Fruit fly (Drosophila melanogaster): ENCODE results near the gene dsb.

Gene dsb

dm6 chr3L:1910107-1910506 is at the start of gene dsb:
dsb (minus strand) TSS chr3L:1910197.
- TF ChIP-seq Clk (GFP tag; optimal IDR thresholded peaks at IDR 0.05): no peak
- no peak for TF ChIP-seq CG1620 (GFP tag; optimal IDR thresholded peaks at IDR 0.05)
- TF ChIP-seq ovo (GFP tag; optimal IDR thresholded peaks at IDR 0.05): no peak
- TF ChIP-seq CG7101 (tag; optimal IDR thresholded peaks at IDR 0.05): no peak
- no peak for TF ChIP-seq Mnt (GFP tag; optimal IDR thresholded peaks at IDR 0.05)
- TF ChIP-seq Crg-1 (GFP tag; optimal IDR thresholded peaks at IDR 0.05): no peak
- no peak for TF ChIP-seq toe (GFP tag; optimal IDR thresholded peaks at IDR 0.05)
- no peak for TF ChIP-seq CG33017 (tag; optimal IDR thresholded peaks at IDR 0.05)
- TF ChIP-seq bab1 (GFP tag; optimal IDR thresholded peaks at IDR 0.05): no peak
- TF ChIP-seq Hr96 (GFP tag; optimal IDR thresholded peaks at IDR 0.05): no peak
- TF ChIP-seq pad (GFP tag; optimal IDR thresholded peaks at IDR 0.05): no peak
- no peak for TF ChIP-seq kay (GFP tag; ENCODE audit: borderline replicate concordance)
- no peak for TF ChIP-seq CG11617 (GFP tag; optimal IDR thresholded peaks at IDR 0.05)

dm6 chr3L:1947463-1948126 is 37.6 kb upstream of the dsb start, which contains the start of the genes mu2 and Cnb:
mu2 (minus strand) TSS chr3L:1947475.
Cnb (plus strand) TSS chr3L:1947565.
- peak; percentile 37 for TF ChIP-seq Mnt (GFP tag; optimal IDR thresholded peaks at IDR 0.05)
- TF ChIP-seq Hr96 (GFP tag; optimal IDR thresholded peaks at IDR 0.05): peak; percentile 57
- peak; percentile 2 for TF ChIP-seq CG7101 (tag; optimal IDR thresholded peaks at IDR 0.05)
- no peak for TF ChIP-seq kay (GFP tag; ENCODE audit: borderline replicate concordance)
- no peak for TF ChIP-seq Crg-1 (GFP tag; optimal IDR thresholded peaks at IDR 0.05)
- no peak for TF ChIP-seq ovo (GFP tag; optimal IDR thresholded peaks at IDR 0.05)
- TF ChIP-seq CG11617 (GFP tag; optimal IDR thresholded peaks at IDR 0.05): peak; percentile 16
- peak; percentile 32 for TF ChIP-seq bab1 (GFP tag; optimal IDR thresholded peaks at IDR 0.05)
- TF ChIP-seq toe (GFP tag; optimal IDR thresholded peaks at IDR 0.05): peak; percentile 71
- no peak for TF ChIP-seq cic (GFP tag; optimal IDR thresholded peaks at IDR 0.05)
- no peak for TF ChIP-seq pad (GFP tag; optimal IDR thresholded peaks at IDR 0.05)
- no peak for TF ChIP-seq Clk (GFP tag; optimal IDR thresholded peaks at IDR 0.05)
- TF ChIP-seq CG12768 (GFP tag; optimal IDR thresholded peaks at IDR 0.05): peak; percentile 47
- TF ChIP-seq CG1620 (GFP tag; optimal IDR thresholded peaks at IDR 0.05): peak; percentile 9
- peak; percentile 54 for TF ChIP-seq CG5204 (GFP tag; optimal IDR thresholded peaks at IDR 0.05)
- TF ChIP-seq CG7045 (GFP tag; optimal IDR thresholded peaks at IDR 0.05): peak; percentile 25
- no peak for TF ChIP-seq CG33017 (tag; optimal IDR thresholded peaks at IDR 0.05)
- TF ChIP-seq tj (GFP tag; optimal IDR thresholded peaks at IDR 0.05): no peak
- no peak for TF ChIP-seq cnc (optimal IDR thresholded peaks at IDR 0.05)
- peak; percentile 94 for TF ChIP-seq CG14711 (tag; optimal IDR thresholded peaks at IDR 0.05)

- TF ChIP-seq bab1 (GFP tag; optimal IDR thresholded peaks at IDR 0.05) (peak; percentile 53), toe (GFP tag; optimal IDR thresholded peaks at IDR 0.05) (peak; percentile 9), tj (GFP tag; optimal IDR thresholded peaks at IDR 0.05) (no peak), CG14711 (tag; optimal IDR thresholded peaks at IDR 0.05) (peak; percentile 6), Mnt (GFP tag; optimal IDR thresholded peaks at IDR 0.05) (peak; percentile 0)
These were observed 30.9 kb upstream of the dsb start, which contains the start of gene Mfap1 for dm6 chr3L:1940843-1941418. Mfap1 (plus strand) TSS chr3L:1941068.

- TF ChIP-seq Hr96 (GFP tag; optimal IDR thresholded peaks at IDR 0.05) (no peak), cnc (optimal IDR thresholded peaks at IDR 0.05) (no peak), CG5204 (GFP tag; optimal IDR thresholded peaks at IDR 0.05) (no peak), tj (GFP tag; optimal IDR thresholded peaks at IDR 0.05) (no peak), kay (GFP tag; ENCODE audit: borderline replicate concordance) (no peak), CG12768 (GFP tag; optimal IDR thresholded peaks at IDR 0.05) (no peak), ovo (GFP tag; optimal IDR thresholded peaks at IDR 0.05) (no peak), Clk (GFP tag; optimal IDR thresholded peaks at IDR 0.05) (no peak), CG11617 (GFP tag; optimal IDR thresholded peaks at IDR 0.05) (no peak), toe (GFP tag; optimal IDR thresholded peaks at IDR 0.05) (no peak), cic (GFP tag; optimal IDR thresholded peaks at IDR 0.05) (no peak), Mnt (GFP tag; optimal IDR thresholded peaks at IDR 0.05) (no peak), CG7101 (tag; optimal IDR thresholded peaks at IDR 0.05) (no peak), CG7045 (GFP tag; optimal IDR thresholded peaks at IDR 0.05) (no peak), CG1620 (GFP tag; optimal IDR thresholded peaks at IDR 0.05) (no peak), Crg-1 (GFP tag; optimal IDR thresholded peaks at IDR 0.05) (no peak), CG14711 (tag; optimal IDR thresholded peaks at IDR 0.05) (no peak)
These were observed 30.0 kb upstream of the dsb start for dm6 chr3L:1939983-1940504.

dm6 chr3L:1938767-1939166 is 28.8 kb upstream of the dsb start, which contains the start of the genes CG46523 and CG5687:
CG46523 (minus strand) TSS chr3L:1939103.
CG5687 (minus strand) TSS chr3L:1939103.
- TF ChIP-seq Clk (GFP tag; optimal IDR thresholded peaks at IDR 0.05): no peak
- TF ChIP-seq Mnt (GFP tag; optimal IDR thresholded peaks at IDR 0.05): no peak
- no peak for TF ChIP-seq ovo (GFP tag; optimal IDR thresholded peaks at IDR 0.05)
- TF ChIP-seq bab1 (GFP tag; optimal IDR thresholded peaks at IDR 0.05): no peak
- no peak for TF ChIP-seq toe (GFP tag; optimal IDR thresholded peaks at IDR 0.05)
- TF ChIP-seq pad (GFP tag; optimal IDR thresholded peaks at IDR 0.05): no peak
- no peak for TF ChIP-seq CG11617 (GFP tag; optimal IDR thresholded peaks at IDR 0.05)
- TF ChIP-seq tj (GFP tag; optimal IDR thresholded peaks at IDR 0.05): no peak

- TF ChIP-seq Clk (GFP tag; optimal IDR thresholded peaks at IDR 0.05): no peak
- no peak for TF ChIP-seq Mnt (GFP tag; optimal IDR thresholded peaks at IDR 0.05)
- TF ChIP-seq CG14711 (tag; optimal IDR thresholded peaks at IDR 0.05): no peak
- TF ChIP-seq Crg-1 (GFP tag; optimal IDR thresholded peaks at IDR 0.05): no peak
- TF ChIP-seq CG12768 (GFP tag; optimal IDR thresholded peaks at IDR 0.05): no peak
- TF ChIP-seq CG5204 (GFP tag; optimal IDR thresholded peaks at IDR 0.05): no peak
- no peak for TF ChIP-seq CG1620 (GFP tag; optimal IDR thresholded peaks at IDR 0.05)
- TF ChIP-seq CG33017 (tag; optimal IDR thresholded peaks at IDR 0.05): no peak
- TF ChIP-seq pad (GFP tag; optimal IDR thresholded peaks at IDR 0.05): no peak
- TF ChIP-seq tj (GFP tag; optimal IDR thresholded peaks at IDR 0.05): no peak
- no peak for TF ChIP-seq cnc (optimal IDR thresholded peaks at IDR 0.05)
- no peak for TF ChIP-seq CG11617 (GFP tag; optimal IDR thresholded peaks at IDR 0.05)
These were observed 27.5 kb upstream of the dsb start for dm6 chr3L:1937469-1937868.
